Fruit fly (Drosophila melanogaster): ENCODE data around the gene Stim.

DNA sequence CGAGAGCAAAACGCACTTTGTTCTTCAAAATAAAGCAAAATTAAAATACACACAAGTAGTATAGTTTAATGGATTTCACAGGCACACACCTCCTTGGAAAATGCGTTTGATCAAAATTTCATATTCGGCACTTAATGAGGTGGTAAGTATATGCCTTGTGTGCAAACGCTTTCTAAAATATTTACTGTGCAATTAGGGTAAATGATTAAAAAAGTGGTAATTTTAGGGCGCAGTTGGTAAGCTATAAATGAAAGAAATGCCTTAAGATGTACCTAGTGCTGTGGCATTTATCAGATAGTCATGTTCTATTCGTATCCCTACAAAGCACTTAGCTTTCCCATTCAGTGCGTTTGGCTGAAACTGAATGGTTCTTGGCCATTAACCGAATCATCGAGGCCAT, 33.9 kb upstream of the Stim start, which contains the start of gene Or13a:
- TF ChIP-seq CG32264 (GFP tag; optimal IDR thresholded peaks at IDR 0.05) = no peak
- no peak for TF ChIP-seq psq (GFP tag; optimal IDR thresholded peaks at IDR 0.05)
- TF ChIP-seq Myc (optimal IDR thresholded peaks at IDR 0.05) = no peak
- TF ChIP-seq tai (GFP tag; optimal IDR thresholded peaks at IDR 0.05) = no peak
- TF ChIP-seq dsf (GFP tag; optimal IDR thresholded peaks at IDR 0.05; ENCODE audit: borderline replicate concordance) = no peak
- no peak for TF ChIP-seq woc (GFP tag; optimal IDR thresholded peaks at IDR 0.05)
